Worm (Caenorhabditis elegans) whole organism, L1 larva: ENCODE data around the gene rom-2.

Experiments used
- F16B12.6 ChIP-seq: fragments of 150-350 bp; optimal IDR thresholded peaks from 2 replicates; lab custom pipeline; 2014; ENCODE audit warnings: missing biosample characterization, missing genetic modification characterization
- ceh-88 ChIP-seq: fragments of 200-800 bp; sonication (Bioruptor generic); IDR thresholded peaks from 2 replicates; pipeline ENCODE4 v1.3.6; 2022; ENCODE audit warnings: missing genetic modification characterization, missing compliant biosample characterization
- dpl-1 ChIP-seq, 3 experiments: fragments of 150-350 bp in 2 of 3; sonication (generic microtip) in 1 of 3; optimal IDR thresholded peaks; 2 replicates each; lab custom pipeline; 2014 to 2017; ENCODE audit warnings: missing biosample characterization in 3 of 3, missing genetic modification characterization in 3 of 3, missing genetic modification reagents in 3 of 3
- fos-1 ChIP-seq: fragments of 150-350 bp; optimal IDR thresholded peaks from 2 replicates; lab custom pipeline; 2014; ENCODE audit warnings: missing biosample characterization, missing genetic modification characterization
- nhr-90 ChIP-seq: sonication (generic microtip); optimal IDR thresholded peaks from 2 replicates; lab custom pipeline; 2016; ENCODE audit warnings: mild to moderate bottlenecking, missing genetic modification characterization, missing compliant biosample characterization; ENCODE audit not compliant: poor library complexity
- pqm-1 ChIP-seq: sonication (generic microtip); optimal IDR thresholded peaks from 3 replicates; lab custom pipeline; 2017; ENCODE audit warnings: missing biosample characterization, missing genetic modification characterization

DNA sequence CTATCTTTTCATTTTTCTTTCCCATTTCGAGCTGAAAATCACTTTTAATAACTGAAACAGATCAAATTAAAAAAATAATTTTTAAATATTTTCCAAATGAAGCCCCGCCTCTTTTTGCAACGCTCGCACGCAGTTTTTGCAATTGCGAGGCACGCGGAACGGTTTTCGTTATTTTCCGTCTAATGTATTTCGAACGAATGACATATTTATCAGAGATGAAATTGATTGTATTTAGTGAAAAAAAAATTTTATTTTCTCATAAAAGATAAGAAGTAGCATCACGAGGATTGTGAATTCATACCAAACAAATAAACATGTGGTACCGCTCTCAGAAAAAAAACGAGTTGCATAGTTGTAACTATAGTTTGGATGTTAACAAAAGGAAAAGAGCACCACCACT, 34.4 kb upstream of the rom-2 start, which contains the start of gene rpac-19:
- TF ChIP-seq pqm-1 (no peak), dpl-1 (GFP tag; optimal IDR thresholded peaks at IDR 0.05; lab: Kevin White, UChicago) (peak; percentile 64 to 72 (median 72)), F16B12.6 (tag; lab: Kevin White, UChicago) (peak; percentile 28), nhr-90 (peak; percentile 81), ceh-88 (no peak), fos-1 (tag; lab: Kevin White, UChicago) (no peak)
